Worm (Caenorhabditis elegans): ENCODE data around the gene C50B8.4.

ce11 chrV:13577463-13577862 lies 5.7 kb downstream of the C50B8.4 start:
- TF ChIP-seq unc-62 (GFP tag; optimal IDR thresholded peaks at IDR 0.05) (no peak), elt-3 (tag; optimal IDR thresholded peaks at IDR 0.05) (no peak), pqm-1 (tag; optimal IDR thresholded peaks at IDR 0.05) (no peak), dpl-1 (GFP tag; optimal IDR thresholded peaks at IDR 0.05) (no peak), mdl-1 (tag; optimal IDR thresholded peaks at IDR 0.05) (no peak), unc-86 (tag; optimal IDR thresholded peaks at IDR 0.05) (no peak), skn-1 (tag; optimal IDR thresholded peaks at IDR 0.05) (no peak), fkh-10 (GFP tag; optimal IDR thresholded peaks at IDR 0.05) (no peak), fos-1 (tag; optimal IDR thresholded peaks at IDR 0.05) (no peak), ztf-11 (tag; optimal IDR thresholded peaks at IDR 0.05) (no peak), aly-2 (tag; optimal IDR thresholded peaks at IDR 0.05) (no peak), blmp-1 (tag; optimal IDR thresholded peaks at IDR 0.05) (no peak)

Data from whole organism, L1 larva.